Worm (Caenorhabditis elegans): ENCODE measurements around the gene tbx-41.

- peak; percentile 59 for TF ChIP-seq ceh-48 (tag; optimal IDR thresholded peaks at IDR 0.05)
- TF ChIP-seq madf-2 (tag; optimal IDR thresholded peaks at IDR 0.05) = no peak
- no peak for TF ChIP-seq unc-86 (tag; optimal IDR thresholded peaks at IDR 0.05)
Measured at ce11 chrX:1853596-1853995, 11.4 kb upstream of the tbx-41 start, which contains the start of gene T26C11.9.
